Fruit fly (Drosophila melanogaster): Measurements from ENCODE around the gene MED31.

MED31 gene

DNA sequence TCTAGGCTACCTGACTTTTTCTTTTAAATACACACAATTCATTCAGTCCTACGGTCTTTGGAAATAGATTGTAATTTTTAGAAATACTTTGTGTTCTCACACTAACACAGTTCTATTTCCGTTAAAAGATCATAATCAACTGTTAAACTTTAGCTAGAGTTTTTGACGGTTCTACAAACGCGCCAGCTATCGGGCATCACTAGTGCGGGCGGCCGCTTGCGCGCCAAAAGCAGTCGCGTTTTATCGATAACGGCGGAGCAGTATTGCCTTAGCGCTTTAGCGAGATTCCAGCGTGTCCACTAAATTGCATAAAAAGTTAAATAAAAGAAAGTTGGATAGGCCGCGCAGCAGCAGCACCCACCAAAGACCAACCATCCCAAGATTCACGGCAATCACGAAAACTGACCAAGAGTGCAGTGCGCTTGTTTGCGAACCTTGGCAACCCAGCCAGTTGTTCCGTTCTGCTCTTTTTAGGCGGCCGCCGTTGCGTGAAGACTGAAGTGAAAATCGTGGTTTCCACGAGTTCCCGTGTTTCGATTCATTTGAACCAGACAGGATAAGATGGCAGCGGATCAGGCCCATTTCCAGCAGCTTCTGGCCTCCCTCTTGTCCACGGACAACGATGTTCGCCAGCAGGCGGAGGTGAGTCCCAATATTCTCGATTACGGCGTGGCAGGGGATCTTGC, 7.5 kb downstream of the MED31 start, which contains the start of gene Karybeta3 (continued):
- TF ChIP-seq Jarid2 (GFP tag; optimal IDR thresholded peaks at IDR 0.05), result no peak
- peak; percentile 2 for TF ChIP-seq CG13123 (GFP tag; optimal IDR thresholded peaks at IDR 0.05)
- TF ChIP-seq CG13775 (GFP tag; optimal IDR thresholded peaks at IDR 0.05), result peak; percentile 85
- peak; percentile 73 for TF ChIP-seq CG6689 (GFP tag; IDR thresholded peaks at IDR 0.05)
- TF ChIP-seq unpg (GFP tag; optimal IDR thresholded peaks at IDR 0.05), result peak; percentile 66
- TF ChIP-seq CG15601 (tag; optimal IDR thresholded peaks at IDR 0.05), result peak; percentile 46
- peak; percentile 58 for TF ChIP-seq CG6765 (GFP tag; optimal IDR thresholded peaks at IDR 0.05)
- peak; percentile 90 for TF ChIP-seq CG9437 (GFP tag; optimal IDR thresholded peaks at IDR 0.05)
- no peak for TF ChIP-seq twi (tag; optimal IDR thresholded peaks at IDR 0.05)
- no peak for TF ChIP-seq exex (tag; optimal IDR thresholded peaks at IDR 0.05)
- peak; percentile 45 for TF ChIP-seq vfl (GFP tag; optimal IDR thresholded peaks at IDR 0.05)
- peak; percentile 86 for TF ChIP-seq lilli (GFP tag; optimal IDR thresholded peaks at IDR 0.05)
- TF ChIP-seq ranshi (GFP tag; IDR thresholded peaks at IDR 0.05), result peak; percentile 80; the same call in 1 of the 2 replicates
- TF ChIP-seq Rx (GFP tag; IDR thresholded peaks at IDR 0.05), result peak; percentile 68
- peak; percentile 96 for TF ChIP-seq sens (GFP tag)
- TF ChIP-seq Dad (GFP tag; optimal IDR thresholded peaks at IDR 0.05), result peak; percentile 85
- peak; percentile 63 for TF ChIP-seq CG9797 (GFP tag; optimal IDR thresholded peaks at IDR 0.05)
- peak; percentile 34 for TF ChIP-seq fd64A (GFP tag; optimal IDR thresholded peaks at IDR 0.05)
- peak; percentile 85 for TF ChIP-seq chn (GFP tag; optimal IDR thresholded peaks at IDR 0.05)
- TF ChIP-seq Hmx (GFP tag; optimal IDR thresholded peaks at IDR 0.05), result no peak
- TF ChIP-seq CG10209 (GFP tag; optimal IDR thresholded peaks at IDR 0.05), result peak; percentile 66
- TF ChIP-seq insv (GFP tag; optimal IDR thresholded peaks at IDR 0.05), result peak in 1 of 2 experiments; percentile 31
- TF ChIP-seq CG10431 (GFP tag; optimal IDR thresholded peaks at IDR 0.05), result peak; percentile 25
- TF ChIP-seq her (GFP tag; optimal IDR thresholded peaks at IDR 0.05), result peak; percentile 82
- TF ChIP-seq Ets97D (GFP tag; optimal IDR thresholded peaks at IDR 0.05), result peak; percentile 96
- TF ChIP-seq CG6683 (GFP tag; optimal IDR thresholded peaks at IDR 0.05), result peak; percentile 34
- peak; percentile 21 for TF ChIP-seq Sox100B (GFP tag; optimal IDR thresholded peaks at IDR 0.05)
- TF ChIP-seq CG11398 (GFP tag; optimal IDR thresholded peaks at IDR 0.05), result peak; percentile 63
- peak; percentile 72 for TF ChIP-seq CG4424 (GFP tag; optimal IDR thresholded peaks at IDR 0.05)
- peak; percentile 76 for TF ChIP-seq emc (GFP tag; optimal IDR thresholded peaks at IDR 0.05)
- TF ChIP-seq CG4730 (GFP tag; IDR thresholded peaks at IDR 0.05), result peak; percentile 57; the same call in 1 of the 2 replicates
- peak; percentile 60 for TF ChIP-seq CG8388 (GFP tag; optimal IDR thresholded peaks at IDR 0.05)
- peak; percentile 35 for TF ChIP-seq gsb-n (tag; optimal IDR thresholded peaks at IDR 0.05)
- peak; percentile 68 for TF ChIP-seq Aef1 (GFP tag; IDR thresholded peaks at IDR 0.05)
- peak; percentile 65 for TF ChIP-seq CG12942 (GFP tag; optimal IDR thresholded peaks at IDR 0.05)
- peak; percentile 23; the same call in 1 of the 2 replicates for TF ChIP-seq CG4360 (GFP tag; IDR thresholded peaks at IDR 0.05)
- TF ChIP-seq da (GFP tag; optimal IDR thresholded peaks at IDR 0.05), result no peak
- peak; percentile 71; the same call in 1 of the 3 replicates for TF ChIP-seq CG3726 (GFP tag; IDR thresholded peaks at IDR 0.05)
- TF ChIP-seq CG14860 (GFP tag; IDR thresholded peaks at IDR 0.05; ENCODE audit: partially characterized antibody), result peak; percentile 53; the same call in 2 of the 3 replicates
- TF ChIP-seq CG3407 (GFP tag; optimal IDR thresholded peaks at IDR 0.05), result peak; percentile 47
- no peak for TF ChIP-seq sc (optimal IDR thresholded peaks at IDR 0.05)
- peak; percentile 23 for TF ChIP-seq sc (GFP tag; optimal IDR thresholded peaks at IDR 0.05)
- TF ChIP-seq CG34422 (GFP tag; IDR thresholded peaks at IDR 0.05), result peak; percentile 87
- TF ChIP-seq Doc3 (GFP tag; IDR thresholded peaks at IDR 0.05; ENCODE audit: partially characterized antibody), result peak; percentile 61; the same call in 2 of the 3 replicates
- peak; percentile 65 for TF ChIP-seq nom (GFP tag; optimal IDR thresholded peaks at IDR 0.05)
- peak; percentile 87 for TF ChIP-seq Mad (GFP tag; optimal IDR thresholded peaks at IDR 0.05)
- TF ChIP-seq CoRest (tag; optimal IDR thresholded peaks at IDR 0.05), result peak; percentile 66
- TF ChIP-seq vvl (GFP tag; IDR thresholded peaks at IDR 0.05), result peak; percentile 89
- TF ChIP-seq CG7963 (GFP tag; IDR thresholded peaks at IDR 0.05; ENCODE audit: partially characterized antibody), result 0 out of 3 replicates have a peak, but pooled peaks have one; percentile 50
